Worm (Caenorhabditis elegans) whole organism, L3 larva: ENCODE data around the gene Y16B4A.2.
A peak's percentile ranks its signal among the peaks of the same experiment; 100 is the strongest.

ENCODE experiments used
- R02D3.7 ChIP-seq: fragments of 150-350 bp; optimal IDR thresholded peaks from 2 replicates; lab custom pipeline; 2014; ENCODE audit warnings: missing biosample characterization, missing genetic modification characterization
- ZK546.5 ChIP-seq: sonication (generic microtip); optimal IDR thresholded peaks from 2 replicates; lab custom pipeline; 2017; ENCODE audit warnings: missing biosample characterization, missing genetic modification characterization
- aly-2 ChIP-seq: fragments of 150-350 bp; optimal IDR thresholded peaks from 2 replicates; lab custom pipeline; 2014; ENCODE audit warnings: missing biosample characterization, missing genetic modification characterization
- ama-1 ChIP-seq: fragments of 150-350 bp; optimal IDR thresholded peaks from 2 replicates; lab custom pipeline; 2018
- ceh-16 ChIP-seq: sonication (generic microtip); optimal IDR thresholded peaks from 2 replicates; lab custom pipeline; 2017; ENCODE audit warnings: missing biosample characterization, missing genetic modification characterization
- ceh-28 ChIP-seq: fragments of 150-350 bp; optimal IDR thresholded peaks from 2 replicates; lab custom pipeline; 2014; ENCODE audit warnings: missing biosample characterization, missing genetic modification reagents, missing genetic modification characterization
- ceh-82 ChIP-seq: fragments of 150-350 bp; optimal IDR thresholded peaks from 2 replicates; lab custom pipeline; 2014; ENCODE audit warnings: missing biosample characterization, missing genetic modification characterization
- ceh-9 ChIP-seq: sonication (generic microtip); optimal IDR thresholded peaks from 2 replicates; lab custom pipeline; 2018; ENCODE audit warnings: missing biosample characterization, missing genetic modification characterization
- daf-12 ChIP-seq: fragments of 150-350 bp; optimal IDR thresholded peaks from 2 replicates; lab custom pipeline; 2014; ENCODE audit warnings: missing biosample characterization, missing genetic modification reagents, missing genetic modification characterization
- egl-27 ChIP-seq: sonication (generic microtip); optimal IDR thresholded peaks from 4 replicates; lab custom pipeline; 2017; ENCODE audit warnings: missing biosample characterization, missing genetic modification reagents, missing genetic modification characterization
- egl-5 ChIP-seq: fragments of 150-350 bp; optimal IDR thresholded peaks from 2 replicates; lab custom pipeline; 2017; ENCODE audit warnings: missing biosample characterization, missing genetic modification reagents, missing genetic modification characterization, inconsistent platforms
- elt-1 ChIP-seq: fragments of 150-350 bp; optimal IDR thresholded peaks from 2 replicates; lab custom pipeline; 2014; ENCODE audit warnings: missing biosample characterization, missing genetic modification characterization
- elt-2 ChIP-seq: sonication (generic microtip); optimal IDR thresholded peaks from 2 replicates; lab custom pipeline; 2016; ENCODE audit warnings: missing genetic modification reagents, mild to moderate bottlenecking, missing genetic modification characterization, missing compliant biosample characterization
- elt-3 ChIP-seq, 3 experiments: fragments of 150-350 bp in 1 of 3; sonication (generic microtip) in 2 of 3; optimal IDR thresholded peaks; 2 replicates in 2 of 3; 4 replicates in 1 of 3; lab custom pipeline; 2014 to 2017; ENCODE audit warnings: missing biosample characterization in 3 of 3, missing genetic modification characterization in 3 of 3
- eor-1 ChIP-seq, 2 experiments: fragments of 150-350 bp; optimal IDR thresholded peaks; 2 replicates each; lab custom pipeline; 2014 to 2018; ENCODE audit warnings: missing biosample characterization in 2 of 2, missing genetic modification characterization in 2 of 2
- fkh-10 ChIP-seq: sonication (generic microtip); optimal IDR thresholded peaks from 2 replicates; lab custom pipeline; 2017; ENCODE audit warnings: missing biosample characterization, missing genetic modification reagents, missing genetic modification characterization
- fkh-2 ChIP-seq: fragments of 150-350 bp; optimal IDR thresholded peaks from 2 replicates; lab custom pipeline; 2014; ENCODE audit warnings: missing biosample characterization, missing genetic modification reagents, missing genetic modification characterization
- fos-1 ChIP-seq: fragments of 150-350 bp; optimal IDR thresholded peaks from 2 replicates; lab custom pipeline; 2014; ENCODE audit warnings: missing biosample characterization, missing genetic modification characterization
- hmg-11 ChIP-seq: sonication (generic microtip); optimal IDR thresholded peaks from 2 replicates; lab custom pipeline; 2016; ENCODE audit warnings: missing genetic modification characterization, missing compliant biosample characterization
- jun-1 ChIP-seq: fragments of 150-350 bp; optimal IDR thresholded peaks from 2 replicates; lab custom pipeline; 2014; ENCODE audit warnings: missing biosample characterization, missing genetic modification reagents, missing genetic modification characterization
- lin-15B ChIP-seq: fragments of 150-350 bp; optimal IDR thresholded peaks from 2 replicates; lab custom pipeline; 2014; ENCODE audit warnings: missing biosample characterization, missing genetic modification characterization
- lin-39 ChIP-seq: fragments of 150-350 bp; optimal IDR thresholded peaks from 2 replicates; lab custom pipeline; 2018; ENCODE audit warnings: missing biosample characterization, missing genetic modification reagents, missing genetic modification characterization
- lsy-12 ChIP-seq: sonication (generic microtip); optimal IDR thresholded peaks from 2 replicates; lab custom pipeline; 2016; ENCODE audit warnings: mild to moderate bottlenecking, missing genetic modification characterization, missing compliant biosample characterization
- mdl-1 ChIP-seq: fragments of 150-350 bp; optimal IDR thresholded peaks from 2 replicates; lab custom pipeline; 2014; ENCODE audit warnings: missing biosample characterization, missing genetic modification characterization
- mml-1 ChIP-seq: fragments of 150-350 bp; sonication (generic microtip); optimal IDR thresholded peaks from 3 replicates; lab custom pipeline; 2014; ENCODE audit warnings: missing biosample characterization, missing genetic modification characterization
- nfya-1 ChIP-seq: sonication (generic microtip); optimal IDR thresholded peaks from 2 replicates; lab custom pipeline; 2017; ENCODE audit warnings: missing genetic modification characterization, mild to moderate bottlenecking, missing compliant biosample characterization, antibody characterized with exemption, moderate library complexity; ENCODE audit not compliant: insufficient read depth
- nhr-11 ChIP-seq: fragments of 150-350 bp; optimal IDR thresholded peaks from 2 replicates; lab custom pipeline; 2014; ENCODE audit warnings: missing biosample characterization, missing genetic modification characterization
- nhr-12 ChIP-seq: fragments of 150-350 bp; optimal IDR thresholded peaks from 2 replicates; lab custom pipeline; 2014; ENCODE audit warnings: missing biosample characterization, missing genetic modification characterization
- nhr-23 ChIP-seq: fragments of 150-350 bp; optimal IDR thresholded peaks from 2 replicates; lab custom pipeline; 2014; ENCODE audit warnings: missing biosample characterization, missing genetic modification reagents, missing genetic modification characterization
- nhr-237 ChIP-seq: fragments of 150-350 bp; optimal IDR thresholded peaks from 2 replicates; lab custom pipeline; 2014; ENCODE audit warnings: missing biosample characterization, missing genetic modification characterization
- nhr-25 ChIP-seq: sonication (generic microtip); optimal IDR thresholded peaks from 2 replicates; lab custom pipeline; 2017; ENCODE audit warnings: missing biosample characterization, missing genetic modification characterization
- nhr-28 ChIP-seq: fragments of 150-350 bp; optimal IDR thresholded peaks from 2 replicates; lab custom pipeline; 2014; ENCODE audit warnings: missing biosample characterization, missing genetic modification characterization
- nhr-43 ChIP-seq: sonication (generic microtip); optimal IDR thresholded peaks from 2 replicates; lab custom pipeline; 2016; ENCODE audit warnings: mild to moderate bottlenecking, missing genetic modification characterization, missing compliant biosample characterization; ENCODE audit not compliant: poor library complexity, severe bottlenecking
- nhr-67 ChIP-seq: fragments of 150-350 bp; optimal IDR thresholded peaks from 2 replicates; lab custom pipeline; 2014; ENCODE audit warnings: missing biosample characterization, missing genetic modification characterization
- nhr-76 ChIP-seq: fragments of 150-350 bp; sonication (generic microtip); optimal IDR thresholded peaks from 5 replicates; lab custom pipeline; 2014; ENCODE audit warnings: missing biosample characterization, missing genetic modification characterization
- nhr-77 ChIP-seq: fragments of 150-350 bp; optimal IDR thresholded peaks from 2 replicates; lab custom pipeline; 2014; ENCODE audit warnings: missing biosample characterization, missing genetic modification characterization
- pha-4 ChIP-seq: fragments of 150-350 bp; optimal IDR thresholded peaks from 2 replicates; lab custom pipeline; 2014; ENCODE audit warnings: missing biosample characterization, missing genetic modification reagents, missing genetic modification characterization
- pqm-1 ChIP-seq: fragments of 150-350 bp; optimal IDR thresholded peaks from 2 replicates; lab custom pipeline; 2017; ENCODE audit warnings: missing biosample characterization, missing genetic modification characterization, inconsistent platforms
- sea-2 ChIP-seq: fragments of 150-350 bp; sonication (generic microtip); optimal IDR thresholded peaks from 4 replicates; lab custom pipeline; 2014; ENCODE audit warnings: missing biosample characterization, missing genetic modification reagents, missing genetic modification characterization
- skn-1 ChIP-seq: fragments of 150-350 bp; optimal IDR thresholded peaks from 2 replicates; lab custom pipeline; 2014; ENCODE audit warnings: missing biosample characterization, missing genetic modification characterization
- snpc-4 ChIP-seq: fragments of 150-350 bp; optimal IDR thresholded peaks from 2 replicates; lab custom pipeline; 2014; ENCODE audit warnings: missing biosample characterization, missing genetic modification characterization
- tbx-2 ChIP-seq: sonication (generic microtip); optimal IDR thresholded peaks from 2 replicates; lab custom pipeline; 2016; ENCODE audit warnings: mild to moderate bottlenecking, missing genetic modification characterization, missing compliant biosample characterization
- unc-39 ChIP-seq: sonication (generic microtip); optimal IDR thresholded peaks from 4 replicates; lab custom pipeline; 2017; ENCODE audit warnings: missing biosample characterization, missing genetic modification characterization
- unc-62 ChIP-seq: fragments of 150-350 bp; sonication (generic microtip); optimal IDR thresholded peaks from 4 replicates; lab custom pipeline; 2014; ENCODE audit warnings: missing biosample characterization, missing genetic modification reagents, missing genetic modification characterization
- zag-1 ChIP-seq: fragments of 150-350 bp; optimal IDR thresholded peaks from 2 replicates; lab custom pipeline; 2014; ENCODE audit warnings: missing biosample characterization, missing genetic modification characterization
- ztf-11 ChIP-seq: fragments of 150-350 bp; optimal IDR thresholded peaks from 2 replicates; lab custom pipeline; 2014; ENCODE audit warnings: missing biosample characterization, missing genetic modification characterization
- ztf-4 ChIP-seq: fragments of 150-350 bp; optimal IDR thresholded peaks from 2 replicates; lab custom pipeline; 2014; ENCODE audit warnings: missing biosample characterization, missing genetic modification characterization

The Y16B4A.2 gene

DNA sequence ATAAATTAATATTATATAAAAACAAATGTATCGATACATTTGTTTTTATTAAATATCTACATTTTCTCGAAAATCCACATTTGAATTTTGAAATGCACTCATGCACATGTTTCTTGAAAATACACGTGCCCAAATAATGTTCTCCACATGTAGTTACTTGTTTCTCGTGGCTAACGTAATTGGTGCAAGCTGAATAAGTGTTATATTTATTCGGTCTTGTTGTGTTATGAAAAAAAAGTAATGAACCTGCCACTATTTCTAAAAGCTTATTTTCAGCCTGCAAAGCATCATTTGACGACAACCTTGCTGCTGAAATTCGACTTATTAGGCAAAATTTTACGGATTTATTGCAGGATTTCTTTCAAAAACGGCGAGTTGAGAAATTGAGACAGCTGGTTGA, 41.7 kb upstream of the Y16B4A.2 start:
- TF ChIP-seq pqm-1, result no peak
- TF ChIP-seq nhr-67 (tag; lab: Kevin White, UChicago), result no peak
- peak; percentile 81 for TF ChIP-seq nhr-77 (tag; lab: Kevin White, UChicago)
- TF ChIP-seq snpc-4 (tag; lab: Kevin White, UChicago), result peak; percentile 58
- TF ChIP-seq mdl-1, result peak; percentile 37
- no peak for TF ChIP-seq aly-2
- TF ChIP-seq nhr-11, result peak; percentile 11
- TF ChIP-seq R02D3.7 (tag; lab: Kevin White, UChicago), result no peak
- no peak for TF ChIP-seq daf-12 (tag; lab: Kevin White, UChicago)
- no peak for TF ChIP-seq unc-62
- TF ChIP-seq fkh-10 (GFP tag; lab: Kevin White, UChicago), result no peak
- no peak for TF ChIP-seq nhr-76
- no peak for TF ChIP-seq nhr-28 (tag; lab: Kevin White, UChicago)
- peak; percentile 9 for TF ChIP-seq ceh-82 (tag; lab: Kevin White, UChicago)
- TF ChIP-seq ztf-4 (tag; lab: Kevin White, UChicago), result no peak
- TF ChIP-seq skn-1 (tag; lab: Kevin White, UChicago), result peak; percentile 86
- TF ChIP-seq ceh-28 (tag; lab: Kevin White, UChicago), result peak; percentile 73
- TF ChIP-seq egl-27 (tag; lab: Kevin White, UChicago), result no peak
- TF ChIP-seq zag-1, result peak; percentile 7
- TF ChIP-seq fos-1 (tag; lab: Kevin White, UChicago), result no peak
- no peak for TF ChIP-seq ceh-16
- no peak for TF ChIP-seq lin-15B (tag; lab: Kevin White, UChicago)
- TF ChIP-seq elt-3 (tag; optimal IDR thresholded peaks at IDR 0.05; lab: Kevin White, UChicago), result no peak
- peak; percentile 4 for TF ChIP-seq elt-1 (tag; lab: Kevin White, UChicago)
- peak; percentile 47 for TF ChIP-seq elt-2 (tag; lab: Kevin White, UChicago)
- TF ChIP-seq mml-1 (tag; lab: Kevin White, UChicago), result no peak
- no peak for TF ChIP-seq nhr-237 (tag; lab: Kevin White, UChicago)
- peak; percentile 40 for TF ChIP-seq lsy-12 (tag; lab: Kevin White, UChicago)
- TF ChIP-seq nhr-25 (tag; lab: Kevin White, UChicago), result peak; percentile 44
- TF ChIP-seq tbx-2, result peak; percentile 80
- no peak for TF ChIP-seq ZK546.5
- TF ChIP-seq ceh-9 (tag; lab: Kevin White, UChicago), result no peak
- peak; percentile 62 for TF ChIP-seq nfya-1 (tag; lab: Kevin White, UChicago)
- no peak for TF ChIP-seq nhr-12 (tag; lab: Kevin White, UChicago)
- no peak for TF ChIP-seq fkh-2
- no peak for TF ChIP-seq unc-39 (tag; lab: Kevin White, UChicago)
- TF ChIP-seq jun-1 (tag; lab: Kevin White, UChicago), result peak; percentile 82
- peak; percentile 59 for TF ChIP-seq nhr-43 (tag; lab: Kevin White, UChicago)
- TF ChIP-seq hmg-11 (tag; lab: Kevin White, UChicago), result peak; percentile 63
- no peak for TF ChIP-seq egl-5 (tag; lab: Kevin White, UChicago)
- peak; percentile 91 for TF ChIP-seq pha-4 (tag; lab: Kevin White, UChicago)
- TF ChIP-seq ama-1 (lab: Kevin White, UChicago), result no peak
- no peak for TF ChIP-seq eor-1 (tag; optimal IDR thresholded peaks at IDR 0.05; lab: Kevin White, UChicago)
- no peak for TF ChIP-seq ztf-11
- TF ChIP-seq sea-2 (GFP tag; lab: Kevin White, UChicago), result no peak
- peak; percentile 57 for TF ChIP-seq lin-39 (tag; lab: Kevin White, UChicago)
- TF ChIP-seq nhr-23, result peak; percentile 82
